Worm (Caenorhabditis elegans) whole organism, midembryonic: ENCODE results near the gene R02F2.7.

Source experiments
- T22C8.4 ChIP-seq: fragments of 200-800 bp; sonication (Bioruptor generic); IDR thresholded peaks from 2 replicates; pipeline ENCODE4 v1.3.6; 2022; ENCODE audit warnings: missing genetic modification characterization, missing compliant biosample characterization
- klf-2 ChIP-seq: fragments of 200-800 bp; sonication (Bioruptor generic); conservative IDR thresholded peaks from 2 replicates; pipeline ENCODE4 v1.3.6; 2022; ENCODE audit warnings: missing genetic modification reagents, missing genetic modification characterization, missing compliant biosample characterization
- tab-1 ChIP-seq: fragments of 200-800 bp; sonication (Bioruptor generic); IDR thresholded peaks from 2 replicates; pipeline ENCODE4 v1.3.6; 2022; ENCODE audit warnings: missing genetic modification characterization, missing compliant biosample characterization
- ztf-23 ChIP-seq: fragments of 200-800 bp; sonication (Bioruptor generic); IDR thresholded peaks from 2 replicates; pipeline ENCODE4 v1.3.6; 2022; ENCODE audit warnings: missing genetic modification reagents, missing genetic modification characterization, missing compliant biosample characterization

DNA sequence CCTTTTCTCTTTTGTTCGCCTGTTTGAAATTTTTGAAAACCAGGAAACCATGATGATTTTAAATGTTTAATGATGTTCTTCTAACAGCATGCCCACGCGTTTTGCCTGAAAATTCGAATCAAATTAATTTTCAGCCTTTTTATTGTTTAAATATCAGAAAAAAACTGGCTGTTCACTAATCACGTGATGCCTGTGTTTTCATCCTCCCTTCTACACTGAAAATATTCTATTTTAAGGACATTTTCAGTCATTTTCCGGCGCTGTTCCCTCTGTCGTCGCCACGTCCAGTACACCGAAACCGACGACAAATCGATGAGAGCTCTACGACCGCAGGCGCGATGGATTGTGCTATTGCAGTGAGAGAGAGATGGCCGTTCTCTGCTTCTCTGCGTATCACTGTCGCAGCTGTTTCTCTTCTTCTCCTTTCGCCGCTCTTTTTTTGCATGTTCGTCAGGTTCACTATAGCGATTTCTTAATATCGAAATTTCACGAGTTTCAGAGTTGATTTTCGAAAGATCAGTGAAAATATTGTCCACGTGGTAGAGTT is 33.7 kb downstream of the R02F2.7 start, which contains the start of gene F48E8.8:
- TF ChIP-seq klf-2 (GFP tag; lab: Robert Waterston, UW) (no peak), ztf-23 (no peak), tab-1 (GFP tag; lab: Robert Waterston, UW) (no peak), T22C8.4 (GFP tag; lab: Robert Waterston, UW) (peak; percentile 56)
